Fruit fly (Drosophila melanogaster) whole organism, embryonic: ENCODE results near the gene CG32192.
A peak's percentile ranks its signal among the peaks of the same experiment; 100 is the strongest.

Source experiments
- CG11093 ChIP-seq: fragments of 200-800 bp; sonication (Bioruptor generic); IDR thresholded peaks from 3 replicates; pipeline ENCODE4 v1.3.6; 2022; ENCODE audit warnings: missing biosample characterization, missing genetic modification characterization
- CG11696 ChIP-seq: fragments of 200-800 bp; sonication (Bioruptor generic); IDR thresholded peaks from 2 replicates; pipeline ENCODE4 v1.3.6; 2022; ENCODE audit warnings: missing biosample characterization, missing genetic modification characterization
- CG12769 ChIP-seq: fragments of 200-800 bp; sonication (Bioruptor generic); optimal IDR thresholded peaks from 2 replicates; lab custom pipeline; 2019; ENCODE audit warnings: missing biosample characterization, mild to moderate bottlenecking, missing genetic modification characterization, moderate library complexity
- CG14050 ChIP-seq: fragments of 200-800 bp; sonication (Bioruptor generic); IDR thresholded peaks from 3 replicates; pipeline ENCODE4 v1.3.6; 2022; ENCODE audit warnings: missing biosample characterization, missing genetic modification characterization
- CG14965 ChIP-seq: fragments of 200-800 bp; sonication (Bioruptor generic); optimal IDR thresholded peaks from 2 replicates; lab custom pipeline; 2016; ENCODE audit warnings: missing biosample characterization, missing genetic modification characterization, borderline replicate concordance
- CG17612 ChIP-seq: fragments of 200-800 bp; sonication (Bioruptor generic); IDR thresholded peaks from 2 replicates; pipeline ENCODE4 v1.3.6; 2022; ENCODE audit warnings: missing biosample characterization, missing genetic modification characterization
- CG18599 ChIP-seq: fragments of 200-800 bp; sonication (Bioruptor generic); optimal IDR thresholded peaks from 3 replicates; lab custom pipeline; 2017; ENCODE audit warnings: missing biosample characterization, missing genetic modification characterization, mild to moderate bottlenecking, moderate library complexity, missing genetic modification reagents
- CG33213 ChIP-seq: fragments of 200-800 bp; sonication (Bioruptor generic); optimal IDR thresholded peaks from 3 replicates; lab custom pipeline; 2016; ENCODE audit warnings: missing biosample characterization, missing genetic modification characterization
- CG3726 ChIP-seq: fragments of 200-800 bp; sonication (Bioruptor generic); IDR thresholded peaks from 3 replicates; pipeline ENCODE4, ENCODE4 v1.3.6; 2022; ENCODE audit warnings: missing biosample characterization, missing genetic modification characterization
- CG4617 ChIP-seq: fragments of 200-800 bp; sonication (Bioruptor generic); optimal IDR thresholded peaks from 3 replicates; lab custom pipeline; 2016; ENCODE audit warnings: missing biosample characterization, missing genetic modification characterization, borderline replicate concordance
- CG4820 ChIP-seq: fragments of 200-800 bp; sonication (Bioruptor generic); optimal IDR thresholded peaks from 3 replicates; lab custom pipeline; 2016; ENCODE audit warnings: missing biosample characterization, missing genetic modification characterization
- CG6683 ChIP-seq: fragments of 200-800 bp; sonication (Bioruptor generic); optimal IDR thresholded peaks from 2 replicates; lab custom pipeline; 2017; ENCODE audit warnings: missing biosample characterization, mild to moderate bottlenecking, missing genetic modification characterization, missing genetic modification reagents
- CG7987 ChIP-seq: fragments of 200-800 bp; sonication (Bioruptor generic); optimal IDR thresholded peaks from 2 replicates; lab custom pipeline; 2018; ENCODE audit warnings: missing biosample characterization, mild to moderate bottlenecking, missing genetic modification characterization, moderate library complexity
- CG8281 ChIP-seq: fragments of 200-800 bp; sonication (Bioruptor generic); optimal IDR thresholded peaks from 2 replicates; lab custom pipeline; 2018; ENCODE audit warnings: missing biosample characterization, mild to moderate bottlenecking, missing genetic modification characterization, moderate library complexity
- CG8388 ChIP-seq: fragments of 200-800 bp; sonication (Bioruptor generic); optimal IDR thresholded peaks from 2 replicates; lab custom pipeline; 2019; ENCODE audit warnings: missing biosample characterization, mild to moderate bottlenecking, missing genetic modification characterization, moderate library complexity
- Camta ChIP-seq: fragments of 200-800 bp; sonication (Bioruptor generic); optimal IDR thresholded peaks from 2 replicates; lab custom pipeline; 2016; ENCODE audit warnings: missing biosample characterization, missing genetic modification characterization
- Doc2 ChIP-seq: fragments of 200-800 bp; sonication (Bioruptor generic); IDR thresholded peaks from 2 replicates; pipeline ENCODE4 v1.3.6; 2022; ENCODE audit warnings: missing biosample characterization, missing genetic modification characterization
- Dp ChIP-seq: fragments of 200-800 bp; sonication (Bioruptor generic); optimal IDR thresholded peaks from 2 replicates; lab custom pipeline; 2018; ENCODE audit warnings: missing biosample characterization, mild to moderate bottlenecking, missing genetic modification characterization, moderate library complexity
- E2f1 ChIP-seq: fragments of 200-800 bp; sonication (Bioruptor generic); IDR thresholded peaks from 2 replicates; pipeline ENCODE4 v1.3.6; 2022; ENCODE audit warnings: missing biosample characterization, missing genetic modification characterization
- Gsc ChIP-seq: fragments of 200-800 bp; sonication (Bioruptor generic); IDR thresholded peaks from 2 replicates; pipeline ENCODE4 v1.3.6; 2022; ENCODE audit warnings: missing biosample characterization, missing genetic modification characterization
- H2.0 ChIP-seq: fragments of 200-800 bp; sonication (Bioruptor generic); IDR thresholded peaks from 2 replicates; pipeline ENCODE4 v1.3.6; 2022; ENCODE audit warnings: missing biosample characterization, missing genetic modification characterization
- HLH3B ChIP-seq: fragments of 200-800 bp; sonication (Bioruptor generic); IDR thresholded peaks from 2 replicates; pipeline ENCODE4 v1.3.6; 2022; ENCODE audit warnings: missing biosample characterization, missing genetic modification characterization
- HLH4C ChIP-seq: fragments of 200-800 bp; sonication (Bioruptor generic); IDR thresholded peaks from 3 replicates; pipeline ENCODE4 v1.3.6; 2022; ENCODE audit warnings: missing biosample characterization, missing genetic modification characterization; ENCODE audit not compliant: partially characterized antibody
- Hr3 ChIP-seq: fragments of 200-800 bp; sonication (Bioruptor generic); optimal IDR thresholded peaks from 3 replicates; lab custom pipeline; 2016; ENCODE audit warnings: missing biosample characterization, missing genetic modification characterization
- Lim3 ChIP-seq: fragments of 200-800 bp; sonication (Bioruptor generic); IDR thresholded peaks from 2 replicates; pipeline ENCODE4 v1.3.6; 2022; ENCODE audit warnings: missing biosample characterization, missing genetic modification characterization
- NK7.1 ChIP-seq: fragments of 200-800 bp; sonication (Bioruptor generic); optimal IDR thresholded peaks from 3 replicates; lab custom pipeline; 2016; ENCODE audit warnings: missing biosample characterization, missing genetic modification characterization
- Neu2 ChIP-seq: fragments of 200-800 bp; sonication (Bioruptor generic); optimal IDR thresholded peaks from 3 replicates; lab custom pipeline; 2016; ENCODE audit warnings: missing biosample characterization, missing genetic modification characterization, borderline replicate concordance
- Nf-YC ChIP-seq: fragments of 200-800 bp; optimal IDR thresholded peaks from 3 replicates; lab custom pipeline; 2019; ENCODE audit warnings: missing biosample characterization, mild to moderate bottlenecking, missing genetic modification characterization, moderate library complexity
- Oaz ChIP-seq: fragments of 200-800 bp; sonication (Bioruptor generic); IDR thresholded peaks from 2 replicates; pipeline ENCODE4 v1.3.6; 2022; ENCODE audit warnings: missing biosample characterization, missing genetic modification characterization
- Spps ChIP-seq: fragments of 200-800 bp; sonication (Bioruptor generic); optimal IDR thresholded peaks from 2 replicates; lab custom pipeline; 2018; ENCODE audit warnings: missing biosample characterization, mild to moderate bottlenecking, missing genetic modification characterization
- ap ChIP-seq: fragments of 200-800 bp; sonication (Bioruptor generic); IDR thresholded peaks from 2 replicates; pipeline ENCODE4 v1.3.6; 2022; ENCODE audit warnings: missing biosample characterization, missing genetic modification characterization
- chif ChIP-seq, 2 experiments: fragments of 200-800 bp; sonication (Bioruptor generic); optimal IDR thresholded peaks; 3 replicates each; lab custom pipeline; 2016; ENCODE audit warnings: missing biosample characterization in 2 of 2, missing genetic modification characterization in 2 of 2
- corto ChIP-seq: fragments of 200-800 bp; sonication (Bioruptor generic); optimal IDR thresholded peaks from 2 replicates; lab custom pipeline; 2016; ENCODE audit warnings: missing biosample characterization, mild to moderate bottlenecking, missing genetic modification characterization, moderate library complexity
- dysf ChIP-seq: fragments of 200-800 bp; sonication (Bioruptor generic); IDR thresholded peaks from 3 replicates; pipeline ENCODE4 v1.3.6; 2022; ENCODE audit warnings: missing biosample characterization, missing genetic modification characterization
- eve ChIP-seq, 2 experiments: fragments of >200 bp; optimal IDR thresholded peaks; 2 replicates each; lab custom pipeline; 2017; ENCODE audit warnings: missing biosample characterization in 2 of 2, missing genetic modification characterization in 2 of 2
- gsb ChIP-seq: fragments of 200-800 bp; sonication (Bioruptor generic); IDR thresholded peaks from 2 replicates; pipeline ENCODE4 v1.3.6; 2022; ENCODE audit warnings: missing biosample characterization, missing genetic modification characterization
- luna ChIP-seq: fragments of 200-800 bp; sonication (Bioruptor generic); optimal IDR thresholded peaks from 2 replicates; lab custom pipeline; 2016; ENCODE audit warnings: missing biosample characterization, missing genetic modification characterization
- p53 ChIP-seq: fragments of 200-800 bp; sonication (Bioruptor generic); optimal IDR thresholded peaks from 2 replicates; lab custom pipeline; 2016; ENCODE audit warnings: missing biosample characterization, missing genetic modification characterization
- schlank ChIP-seq: fragments of 200-800 bp; sonication (Bioruptor generic); optimal IDR thresholded peaks from 2 replicates; lab custom pipeline; 2018; ENCODE audit warnings: missing biosample characterization, mild to moderate bottlenecking, missing genetic modification characterization
- scrt ChIP-seq: fragments of 200-800 bp; sonication (Bioruptor generic); optimal IDR thresholded peaks from 2 replicates; lab custom pipeline; 2018; ENCODE audit warnings: missing biosample characterization, mild to moderate bottlenecking, missing genetic modification characterization, moderate library complexity
- sim ChIP-seq: fragments of 200-800 bp; sonication (Bioruptor generic); IDR thresholded peaks from 2 replicates; pipeline ENCODE4 v1.3.6; 2022; ENCODE audit warnings: missing biosample characterization, missing genetic modification characterization
- sna ChIP-seq: fragments of 200-800 bp; sonication (Bioruptor generic); IDR thresholded peaks from 2 replicates; pipeline ENCODE4 v1.3.6; 2022; ENCODE audit warnings: missing biosample characterization, missing genetic modification characterization; ENCODE audit not compliant: partially characterized antibody
- sob ChIP-seq: fragments of 200-800 bp; sonication (Bioruptor generic); IDR thresholded peaks from 2 replicates; pipeline ENCODE4 v1.3.6; 2022; ENCODE audit warnings: missing biosample characterization, missing genetic modification characterization
- sug ChIP-seq: fragments of 200-800 bp; optimal IDR thresholded peaks from 2 replicates; lab custom pipeline; 2019; ENCODE audit warnings: missing biosample characterization, mild to moderate bottlenecking, missing genetic modification characterization, moderate library complexity
- tll ChIP-seq, 2 experiments: fragments of 200-800 bp in 1 of 2; fragments of >200 bp in 1 of 2; sonication (Bioruptor generic) in 1 of 2; optimal IDR thresholded peaks; 2 replicates each; lab custom pipeline; 2017 to 2019; ENCODE audit warnings: missing biosample characterization in 2 of 2, missing genetic modification characterization in 2 of 2, mild to moderate bottlenecking in 1 of 2, moderate library complexity in 1 of 2
- unpg ChIP-seq: fragments of 200-800 bp; sonication (Bioruptor generic); optimal IDR thresholded peaks from 3 replicates; lab custom pipeline; 2018; ENCODE audit warnings: missing biosample characterization, mild to moderate bottlenecking, missing genetic modification characterization, moderate library complexity
- wdn ChIP-seq: fragments of 200-800 bp; sonication (Bioruptor generic); IDR thresholded peaks from 2 replicates; pipeline ENCODE4 v1.3.6; 2022; ENCODE audit warnings: missing biosample characterization, missing genetic modification characterization
- wek ChIP-seq: fragments of 200-800 bp; sonication (Bioruptor generic); optimal IDR thresholded peaks from 3 replicates; lab custom pipeline; 2018; ENCODE audit warnings: missing biosample characterization, mild to moderate bottlenecking, missing genetic modification characterization, moderate library complexity
- zen2 ChIP-seq: fragments of 200-800 bp; sonication (Bioruptor generic); IDR thresholded peaks from 3 replicates; pipeline ENCODE4 v1.3.6; 2022; ENCODE audit warnings: missing biosample characterization, missing genetic modification characterization; ENCODE audit not compliant: partially characterized antibody

CG32192 gene

dm6 chr3L:18003054-18003871, 36.9 kb upstream of the CG32192 start (continued):
- TF ChIP-seq zen2 (no peak), CG4820 (GFP tag; lab: Kevin White, UChicago) (no peak), HLH3B (GFP tag; lab: Robert Waterston, UW) (peak; percentile 48; the same call in 1 of the 2 replicates), sug (tag; lab: Kevin White, UChicago) (peak; percentile 92), Camta (GFP tag; lab: Kevin White, UChicago) (no peak), sna (GFP tag; lab: Robert Waterston, UW) (no peak), Spps (peak; percentile 27), eve (GFP tag; optimal IDR thresholded peaks at IDR 0.05; lab: Kevin White, UChicago) (no peak), Neu2 (GFP tag; lab: Kevin White, UChicago) (no peak), CG17612 (GFP tag; lab: Robert Waterston, UW) (no peak), wdn (GFP tag; lab: Robert Waterston, UW) (no peak), sob (GFP tag; lab: Robert Waterston, UW) (no peak), CG6683 (peak; percentile 34), Nf-YC (tag; lab: Kevin White, UChicago) (no peak), Lim3 (no peak), CG14050 (GFP tag; lab: Robert Waterston, UW) (no peak), CG7987 (GFP tag; lab: Kevin White, UChicago) (peak; percentile 10), CG11093 (no peak), Gsc (GFP tag; lab: Robert Waterston, UW) (no peak), chif (GFP tag; optimal IDR thresholded peaks at IDR 0.05; lab: Kevin White, UChicago) (no peak), gsb (GFP tag; lab: Robert Waterston, UW) (no peak), scrt (GFP tag; lab: Kevin White, UChicago) (no peak), sim (GFP tag; lab: Robert Waterston, UW) (no peak), CG33213 (GFP tag; lab: Kevin White, UChicago) (no peak), CG18599 (GFP tag; lab: Kevin White, UChicago) (peak; percentile 76), dysf (GFP tag; lab: Robert Waterston, UW) (peak; percentile 65; the same call in 2 of the 3 replicates), schlank (tag; lab: Kevin White, UChicago) (no peak), Doc2 (GFP tag; lab: Robert Waterston, UW) (no peak), Oaz (no peak), corto (GFP tag; lab: Kevin White, UChicago) (peak; percentile 52), wek (GFP tag; lab: Kevin White, UChicago) (peak; percentile 55), HLH4C (GFP tag; lab: Robert Waterston, UW) (no peak), CG8281 (tag; lab: Kevin White, UChicago) (no peak), CG12769 (tag; lab: Kevin White, UChicago) (no peak), unpg (GFP tag; lab: Kevin White, UChicago) (peak; percentile 57), CG8388 (peak; percentile 55), NK7.1 (no peak), CG11696 (GFP tag; lab: Robert Waterston, UW) (peak; percentile 48; the same call in 1 of the 2 replicates), E2f1 (peak; percentile 41; the same call in 1 of the 2 replicates), H2.0 (GFP tag; lab: Robert Waterston, UW) (no peak; the same call in none of the 2 replicates), ap (no peak), Hr3 (GFP tag; lab: Kevin White, UChicago) (peak; percentile 55), tll (GFP tag; optimal IDR thresholded peaks at IDR 0.05; lab: Kevin White, UChicago) (no peak), CG4617 (GFP tag; lab: Kevin White, UChicago) (no peak), luna (GFP tag; lab: Kevin White, UChicago) (no peak), Dp (GFP tag; lab: Kevin White, UChicago) (no peak), CG14965 (no peak), p53 (GFP tag; lab: Kevin White, UChicago) (no peak), CG3726 (GFP tag; lab: Robert Waterston, UW) (no peak)
